6 fruit fly cellular contexts compared by ENCODE assay signal in genomic region chrX:11389494-11390447, dm6.
TF ChIP-seq lines count a peak whose summit lies in the region.

No protein-coding gene starts in this region.

- no peak for TF ChIP-seq CTCF in whole organism, embryonic (GFP tag; optimal IDR thresholded peaks at IDR 0.05; lab: Kevin White, UChicago)

TF ChIP-seq in whole organism, 6 proteins besides CTCF, POLR2A, EP300 and RAD21:
- TF ChIP-seq CG8478 (optimal IDR thresholded peaks at IDR 0.05; lab: Kevin White, UChicago) (no peak), EcR (GFP tag; optimal IDR thresholded peaks at IDR 0.05; lab: Kevin White, UChicago) (no peak), Dll (optimal IDR thresholded peaks at IDR 0.05; lab: Kevin White, UChicago) (peak; percentile 81)

TF ChIP-seq in whole organism, adult, 20 proteins besides CTCF, POLR2A, EP300 and RAD21:
- TF ChIP-seq CG7045 (GFP tag; optimal IDR thresholded peaks at IDR 0.05; lab: Kevin White, UChicago): no peak
- no peak for TF ChIP-seq CG33017 (tag; optimal IDR thresholded peaks at IDR 0.05; lab: Kevin White, UChicago)
- TF ChIP-seq bab1 (GFP tag; optimal IDR thresholded peaks at IDR 0.05; lab: Kevin White, UChicago): peak; percentile 67
- TF ChIP-seq pad (GFP tag; optimal IDR thresholded peaks at IDR 0.05; lab: Kevin White, UChicago): peak; percentile 99

TF ChIP-seq in whole organism, embryonic, 481 proteins besides CTCF, POLR2A, EP300 and RAD21 (continues in another document):
- TF ChIP-seq gt (GFP tag; IDR thresholded peaks at IDR 0.05; lab: Robert Waterston, UW): no peak
- TF ChIP-seq gsb (GFP tag; IDR thresholded peaks at IDR 0.05; lab: Robert Waterston, UW): no peak
- TF ChIP-seq Dip2 (GFP tag; IDR thresholded peaks at IDR 0.05; lab: Robert Waterston, UW): no peak
- no peak for TF ChIP-seq Dip3 (GFP tag; optimal IDR thresholded peaks at IDR 0.05; lab: Kevin White, UChicago)
- TF ChIP-seq Six4 (GFP tag; optimal IDR thresholded peaks at IDR 0.05; lab: Kevin White, UChicago): no peak
- peak; percentile 16 for TF ChIP-seq CG15514 (GFP tag; optimal IDR thresholded peaks at IDR 0.05; lab: Kevin White, UChicago)
- no peak for TF ChIP-seq Doc2 (GFP tag; IDR thresholded peaks at IDR 0.05; lab: Robert Waterston, UW)
- no peak for TF ChIP-seq CG11456 (GFP tag; IDR thresholded peaks at IDR 0.05; lab: Robert Waterston, UW)
- TF ChIP-seq bigmax (GFP tag; optimal IDR thresholded peaks at IDR 0.05; lab: Kevin White, UChicago): no peak
- TF ChIP-seq Stat92E (GFP tag; optimal IDR thresholded peaks at IDR 0.05; lab: Kevin White, UChicago): no peak
- TF ChIP-seq CG7271 (tag; optimal IDR thresholded peaks at IDR 0.05; lab: Kevin White, UChicago): no peak
- TF ChIP-seq CG9876 (GFP tag; optimal IDR thresholded peaks at IDR 0.05; lab: Kevin White, UChicago): no peak
- TF ChIP-seq bcd (GFP tag; optimal IDR thresholded peaks at IDR 0.05; lab: Kevin White, UChicago): no peak
- TF ChIP-seq BtbVII (GFP tag; optimal IDR thresholded peaks at IDR 0.05; lab: Kevin White, UChicago): peak; percentile 25
- peak; percentile 43; the same call in 1 of the 3 replicates for TF ChIP-seq CG34422 (GFP tag; IDR thresholded peaks at IDR 0.05; lab: Robert Waterston, UW)
- no peak for TF ChIP-seq Fer2 (tag; optimal IDR thresholded peaks at IDR 0.05; lab: Kevin White, UChicago)
- no peak for TF ChIP-seq CG2202 (tag; optimal IDR thresholded peaks at IDR 0.05; lab: Kevin White, UChicago)
- no peak for TF ChIP-seq Dek (tag; optimal IDR thresholded peaks at IDR 0.05; lab: Kevin White, UChicago)
- TF ChIP-seq CG3847 (GFP tag; IDR thresholded peaks at IDR 0.05; lab: Robert Waterston, UW): no peak
- TF ChIP-seq MBD-R2 (GFP tag; IDR thresholded peaks at IDR 0.05; lab: Robert Waterston, UW): 0 out of 2 replicates have a peak, but pooled peaks have one; percentile 13
- TF ChIP-seq Hsf (GFP tag; optimal IDR thresholded peaks at IDR 0.05; lab: Kevin White, UChicago): no peak
- TF ChIP-seq Xrp1 (GFP tag; IDR thresholded peaks at IDR 0.05; lab: Robert Waterston, UW): no peak

TF ChIP-seq in whole organism, prepupa, 60 proteins besides CTCF, POLR2A, EP300 and RAD21 (continues in another document):
- TF ChIP-seq ss (GFP tag; optimal IDR thresholded peaks at IDR 0.05; lab: Kevin White, UChicago) (peak in 1 of 2 experiments; percentile 28), Sox14 (GFP tag; optimal IDR thresholded peaks at IDR 0.05; lab: Kevin White, UChicago) (no peak), CG6276 (GFP tag; optimal IDR thresholded peaks at IDR 0.05; lab: Kevin White, UChicago) (peak; percentile 36), CG8632 (GFP tag; optimal IDR thresholded peaks at IDR 0.05; lab: Kevin White, UChicago) (no peak), CG32006 (GFP tag; optimal IDR thresholded peaks at IDR 0.05; lab: Kevin White, UChicago) (no peak), CG6792 (GFP tag; optimal IDR thresholded peaks at IDR 0.05; lab: Kevin White, UChicago) (no peak), CG3032 (tag; optimal IDR thresholded peaks at IDR 0.05; lab: Kevin White, UChicago) (no peak), Blimp-1 (GFP tag; optimal IDR thresholded peaks at IDR 0.05; lab: Kevin White, UChicago) (no peak), svp (GFP tag; lab: Kevin White, UChicago) (peak; percentile 48), spab (GFP tag; optimal IDR thresholded peaks at IDR 0.05; lab: Kevin White, UChicago) (no peak), cyc (GFP tag; optimal IDR thresholded peaks at IDR 0.05; lab: Kevin White, UChicago) (no peak), eg (GFP tag; IDR thresholded peaks at IDR 0.05; lab: Robert Waterston, UW) (0 out of 3 replicates have a peak, but pooled peaks have one; percentile 7), Hr39 (GFP tag; optimal IDR thresholded peaks at IDR 0.05; lab: Kevin White, UChicago) (no peak), Eip78C (GFP tag; lab: Kevin White, UChicago) (peak; percentile 16), CG7368 (GFP tag; optimal IDR thresholded peaks at IDR 0.05; lab: Kevin White, UChicago) (no peak), Lpt (GFP tag; optimal IDR thresholded peaks at IDR 0.05; lab: Kevin White, UChicago) (peak; percentile 40), CG6854 (GFP tag; optimal IDR thresholded peaks at IDR 0.05; lab: Kevin White, UChicago) (peak; percentile 32), dac (GFP tag; optimal IDR thresholded peaks at IDR 0.05; lab: Kevin White, UChicago) (no peak), lz (GFP tag; optimal IDR thresholded peaks at IDR 0.05; lab: Kevin White, UChicago) (no peak), Eip75B (GFP tag; optimal IDR thresholded peaks at IDR 0.05; lab: Kevin White, UChicago) (no peak), CG10631 (GFP tag; optimal IDR thresholded peaks at IDR 0.05; lab: Kevin White, UChicago) (no peak), CG8319 (GFP tag; optimal IDR thresholded peaks at IDR 0.05; lab: Kevin White, UChicago) (no peak), CG6163 (GFP tag; IDR thresholded peaks at IDR 0.05; lab: Robert Waterston, UW) (peak; percentile 45; the same call in 1 of the 3 replicates)

TF ChIP-seq in whole organism, pupa, 21 proteins besides CTCF, POLR2A, EP300 and RAD21:
- TF ChIP-seq EcR (GFP tag; optimal IDR thresholded peaks at IDR 0.05; lab: Kevin White, UChicago) (peak; percentile 34), fd96Ca (GFP tag; IDR thresholded peaks at IDR 0.05; lab: Robert Waterston, UW) (no peak; the same call in 2 of the 3 replicates), gl (tag; optimal IDR thresholded peaks at IDR 0.05; lab: Kevin White, UChicago) (no peak), D1 (tag; optimal IDR thresholded peaks at IDR 0.05; lab: Kevin White, UChicago) (peak; percentile 11), CG15710 (tag; optimal IDR thresholded peaks at IDR 0.05; lab: Kevin White, UChicago) (no peak), CG14655 (GFP tag; optimal IDR thresholded peaks at IDR 0.05; lab: Kevin White, UChicago) (no peak), Ets98B (GFP tag; IDR thresholded peaks at IDR 0.05; lab: Robert Waterston, UW) (no peak; the same call in 1 of the 2 replicates), CG17806 (tag; optimal IDR thresholded peaks at IDR 0.05; lab: Kevin White, UChicago) (no peak), CG34367 (tag; optimal IDR thresholded peaks at IDR 0.05; lab: Kevin White, UChicago) (peak; percentile 1), CG4496 (GFP tag; IDR thresholded peaks at IDR 0.05; lab: Robert Waterston, UW) (peak; percentile 57; the same call in 2 of the 3 replicates), Snoo (tag; optimal IDR thresholded peaks at IDR 0.05; lab: Kevin White, UChicago) (no peak), CG32121 (GFP tag; IDR thresholded peaks at IDR 0.05; lab: Robert Waterston, UW) (no peak), CG12605 (GFP tag; IDR thresholded peaks at IDR 0.05; lab: Robert Waterston, UW) (peak; percentile 68), CG9948 (tag; optimal IDR thresholded peaks at IDR 0.05; lab: Kevin White, UChicago) (no peak), Pif1B (GFP tag; optimal IDR thresholded peaks at IDR 0.05; lab: Kevin White, UChicago) (peak; percentile 3), CG13204 (GFP tag; optimal IDR thresholded peaks at IDR 0.05; lab: Kevin White, UChicago) (peak; percentile 71), CG10348 (GFP tag; IDR thresholded peaks at IDR 0.05; lab: Robert Waterston, UW) (no peak), Pif1A (GFP tag; optimal IDR thresholded peaks at IDR 0.05; lab: Kevin White, UChicago) (no peak), CG8159 (tag; optimal IDR thresholded peaks at IDR 0.05; lab: Kevin White, UChicago) (no peak), CG8301 (tag; optimal IDR thresholded peaks at IDR 0.05; lab: Kevin White, UChicago) (no peak), rn (GFP tag; IDR thresholded peaks at IDR 0.05; lab: Robert Waterston, UW) (no peak)

TF ChIP-seq in whole organism, wandering third instar larva, 38 proteins besides CTCF, POLR2A, EP300 and RAD21:
- TF ChIP-seq Hr83 (GFP tag; optimal IDR thresholded peaks at IDR 0.05; lab: Kevin White, UChicago; ENCODE audit: poor library complexity, severe bottlenecking) (peak; percentile 51), Mio (GFP tag; optimal IDR thresholded peaks at IDR 0.05; lab: Kevin White, UChicago) (no peak), dl (GFP tag; optimal IDR thresholded peaks at IDR 0.05; lab: Kevin White, UChicago; ENCODE audit: insufficient read depth in 1 of 2, partially characterized antibody in 2 of 2) (peak; percentile 82 to 88), ey (GFP tag; optimal IDR thresholded peaks at IDR 0.05; lab: Kevin White, UChicago) (no peak), Rel (GFP tag; optimal IDR thresholded peaks at IDR 0.05; lab: Kevin White, UChicago) (peak; percentile 37), Rel (tag; optimal IDR thresholded peaks at IDR 0.05; lab: Kevin White, UChicago) (no peak), Dif (GFP tag; optimal IDR thresholded peaks at IDR 0.05; lab: Kevin White, UChicago; ENCODE audit: partially characterized antibody) (peak; percentile 81), h (GFP tag; optimal IDR thresholded peaks at IDR 0.05; lab: Kevin White, UChicago) (peak; percentile 33), br (GFP tag; optimal IDR thresholded peaks at IDR 0.05; lab: Kevin White, UChicago) (no peak), Myc (optimal IDR thresholded peaks at IDR 0.05; lab: Kevin White, UChicago) (no peak), lola (GFP tag; optimal IDR thresholded peaks at IDR 0.05; lab: Kevin White, UChicago) (no peak), Jra (GFP tag; optimal IDR thresholded peaks at IDR 0.05; lab: Kevin White, UChicago) (peak; percentile 28), GATAd (GFP tag; optimal IDR thresholded peaks at IDR 0.05; lab: Kevin White, UChicago) (no peak), CrebA (GFP tag; optimal IDR thresholded peaks at IDR 0.05; lab: Kevin White, UChicago; ENCODE audit: borderline replicate concordance) (no peak), jim (GFP tag; optimal IDR thresholded peaks at IDR 0.05; lab: Kevin White, UChicago) (no peak), Vsx2 (GFP tag; optimal IDR thresholded peaks at IDR 0.05; lab: Kevin White, UChicago; ENCODE audit: partially characterized antibody) (peak; percentile 31)
